Worm (Caenorhabditis elegans): Measurements from ENCODE around the gene acp-1.
A peak's percentile ranks its signal among the peaks of the same experiment; 100 is the strongest.

acp-1 gene

ce11 chrX:3403195-3403594 lies 17.9 kb upstream of the acp-1 start, which contains the start of gene vit-5:
Gene vit-5, plus strand, starts transcription at chrX:3403471.
- TF ChIP-seq cog-1 (tag; optimal IDR thresholded peaks at IDR 0.05) (no peak), flt-1 (GFP tag; IDR thresholded peaks at IDR 0.05) (no peak), ref-1 (GFP tag; conservative IDR thresholded peaks at IDR 0.05) (no peak), med-1 (GFP tag; optimal IDR thresholded peaks at IDR 0.05; ENCODE audit: insufficient read depth) (no peak), klf-2 (GFP tag; conservative IDR thresholded peaks at IDR 0.05) (no peak), ztf-29 (GFP tag; IDR thresholded peaks at IDR 0.05) (no peak), ztf-23 (GFP tag; IDR thresholded peaks at IDR 0.05) (no peak), tab-1 (GFP tag; IDR thresholded peaks at IDR 0.05) (no peak), T22C8.4 (GFP tag; IDR thresholded peaks at IDR 0.05) (no peak)

- TF ChIP-seq T22C8.4 (GFP tag; IDR thresholded peaks at IDR 0.05) = no peak
- no peak for TF ChIP-seq cog-1 (tag; optimal IDR thresholded peaks at IDR 0.05)
- TF ChIP-seq med-1 (GFP tag; optimal IDR thresholded peaks at IDR 0.05; ENCODE audit: insufficient read depth) = no peak
- TF ChIP-seq ztf-29 (GFP tag; IDR thresholded peaks at IDR 0.05) = no peak
- no peak for TF ChIP-seq flt-1 (GFP tag; IDR thresholded peaks at IDR 0.05)
Measured at ce11 chrX:3401701-3402100, 16.4 kb upstream of the acp-1 start, which contains the start of gene C04F6.9. Gene C04F6.9, plus strand, starts transcription at chrX:3402001.

- no peak for TF ChIP-seq cog-1 (tag; optimal IDR thresholded peaks at IDR 0.05)
Measured at ce11 chrX:3400387-3400786, 15.1 kb upstream of the acp-1 start.

ce11 chrX:3399917-3400316 lies 14.7 kb upstream of the acp-1 start, which contains the start of gene cht-1:
Gene cht-1, minus strand, starts transcription at chrX:3400017.
- no peak for TF ChIP-seq ref-1 (GFP tag; conservative IDR thresholded peaks at IDR 0.05)
- no peak for TF ChIP-seq klf-2 (GFP tag; conservative IDR thresholded peaks at IDR 0.05)
- no peak for TF ChIP-seq ztf-29 (GFP tag; IDR thresholded peaks at IDR 0.05)
- TF ChIP-seq flt-1 (GFP tag; IDR thresholded peaks at IDR 0.05) = no peak
- no peak for TF ChIP-seq T22C8.4 (GFP tag; IDR thresholded peaks at IDR 0.05)
- TF ChIP-seq ztf-23 (GFP tag; IDR thresholded peaks at IDR 0.05) = no peak
- TF ChIP-seq cog-1 (tag; optimal IDR thresholded peaks at IDR 0.05) = no peak
- TF ChIP-seq tab-1 (GFP tag; IDR thresholded peaks at IDR 0.05) = no peak
- TF ChIP-seq med-1 (GFP tag; optimal IDR thresholded peaks at IDR 0.05; ENCODE audit: insufficient read depth) = no peak

ce11 chrX:3396735-3397134 lies 11.5 kb upstream of the acp-1 start:
- TF ChIP-seq tab-1 (GFP tag; IDR thresholded peaks at IDR 0.05) (no peak), med-1 (GFP tag; optimal IDR thresholded peaks at IDR 0.05; ENCODE audit: insufficient read depth) (no peak), ztf-23 (GFP tag; IDR thresholded peaks at IDR 0.05) (no peak), ref-1 (GFP tag; conservative IDR thresholded peaks at IDR 0.05) (no peak), T22C8.4 (GFP tag; IDR thresholded peaks at IDR 0.05) (no peak), cog-1 (tag; optimal IDR thresholded peaks at IDR 0.05) (no peak), ztf-29 (GFP tag; IDR thresholded peaks at IDR 0.05) (no peak), klf-2 (GFP tag; conservative IDR thresholded peaks at IDR 0.05) (no peak), flt-1 (GFP tag; IDR thresholded peaks at IDR 0.05) (no peak)

- TF ChIP-seq ztf-23 (GFP tag; IDR thresholded peaks at IDR 0.05) (no peak), med-1 (GFP tag; optimal IDR thresholded peaks at IDR 0.05; ENCODE audit: insufficient read depth) (no peak), flt-1 (GFP tag; IDR thresholded peaks at IDR 0.05) (no peak), ref-1 (GFP tag; conservative IDR thresholded peaks at IDR 0.05) (no peak)
Measured at ce11 chrX:3393562-3393961, 8.3 kb upstream of the acp-1 start, which contains the start of gene slcf-2. Gene slcf-2, plus strand, starts transcription at chrX:3393862.

- no peak for TF ChIP-seq flt-1 (GFP tag; IDR thresholded peaks at IDR 0.05)
- no peak for TF ChIP-seq ztf-23 (GFP tag; IDR thresholded peaks at IDR 0.05)
- TF ChIP-seq tab-1 (GFP tag; IDR thresholded peaks at IDR 0.05) = no peak
Measured at ce11 chrX:3380167-3380566, 5.1 kb downstream of the acp-1 start, which contains the start of gene ZK563.7. Gene ZK563.7, plus strand, starts transcription at chrX:3380467.

- TF ChIP-seq T22C8.4 (GFP tag; IDR thresholded peaks at IDR 0.05) = no peak
- no peak for TF ChIP-seq ref-1 (GFP tag; conservative IDR thresholded peaks at IDR 0.05)
- TF ChIP-seq med-1 (GFP tag; optimal IDR thresholded peaks at IDR 0.05; ENCODE audit: insufficient read depth) = no peak
- no peak for TF ChIP-seq cog-1 (tag; optimal IDR thresholded peaks at IDR 0.05)
- TF ChIP-seq ztf-29 (GFP tag; IDR thresholded peaks at IDR 0.05) = no peak
Measured at ce11 chrX:3379114-3379513, 6.1 kb downstream of the acp-1 start, which contains the start of gene sorf-1. Gene sorf-1, minus strand, starts transcription at chrX:3379248.

ce11 chrX:3375320-3375719 lies 9.9 kb downstream of the acp-1 start:
- TF ChIP-seq klf-2 (GFP tag; conservative IDR thresholded peaks at IDR 0.05) (no peak), cog-1 (tag; optimal IDR thresholded peaks at IDR 0.05) (no peak), ref-1 (GFP tag; conservative IDR thresholded peaks at IDR 0.05) (no peak), ztf-23 (GFP tag; IDR thresholded peaks at IDR 0.05) (no peak), ztf-29 (GFP tag; IDR thresholded peaks at IDR 0.05) (no peak), T22C8.4 (GFP tag; IDR thresholded peaks at IDR 0.05) (no peak), tab-1 (GFP tag; IDR thresholded peaks at IDR 0.05) (no peak), flt-1 (GFP tag; IDR thresholded peaks at IDR 0.05) (no peak), med-1 (GFP tag; optimal IDR thresholded peaks at IDR 0.05; ENCODE audit: insufficient read depth) (no peak)

ce11 chrX:3374642-3375041 lies 10.6 kb downstream of the acp-1 start, which contains the start of gene clc-3:
Gene clc-3, minus strand, starts transcription at chrX:3374742.
- TF ChIP-seq tab-1 (GFP tag; IDR thresholded peaks at IDR 0.05) = no peak
- TF ChIP-seq ztf-23 (GFP tag; IDR thresholded peaks at IDR 0.05) = 0 out of 2 replicates have a peak, but pooled peaks have one; percentile 22

ce11 chrX:3371264-3371663 lies 14.0 kb downstream of the acp-1 start:
- TF ChIP-seq flt-1 (GFP tag; IDR thresholded peaks at IDR 0.05) (peak; percentile 96), ztf-23 (GFP tag; IDR thresholded peaks at IDR 0.05) (peak; percentile 92), klf-2 (GFP tag; conservative IDR thresholded peaks at IDR 0.05) (peak; percentile 94), ref-1 (GFP tag; conservative IDR thresholded peaks at IDR 0.05) (peak; percentile 82), cog-1 (tag; optimal IDR thresholded peaks at IDR 0.05) (peak; percentile 78), T22C8.4 (GFP tag; IDR thresholded peaks at IDR 0.05) (peak; percentile 95), tab-1 (GFP tag; IDR thresholded peaks at IDR 0.05) (peak; percentile 95), med-1 (GFP tag; optimal IDR thresholded peaks at IDR 0.05; ENCODE audit: insufficient read depth) (peak; percentile 37), ztf-29 (GFP tag; IDR thresholded peaks at IDR 0.05) (peak; percentile 95)
